Worm (Caenorhabditis elegans): ENCODE data around the gene Y72A10A.1.

DNA sequence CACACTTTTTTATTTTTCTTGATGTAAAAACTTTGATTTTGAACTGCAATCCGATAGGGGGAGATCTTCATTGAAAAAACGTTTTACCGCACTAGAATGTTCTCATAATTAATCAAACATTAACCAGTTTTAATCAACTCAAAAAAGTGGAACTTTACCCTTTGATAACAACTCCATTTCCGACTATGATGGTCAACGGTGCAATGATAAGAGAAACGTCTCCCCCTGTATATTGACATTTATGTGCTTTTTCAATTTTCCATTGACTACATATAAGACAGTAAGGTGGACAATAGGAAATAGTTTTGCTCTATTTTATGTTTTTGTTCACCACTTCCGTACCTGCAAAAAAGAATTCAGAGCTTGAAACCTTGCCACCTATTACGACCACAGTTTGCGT is 39.7 kb downstream of the Y72A10A.1 start:
- TF ChIP-seq ama-1 (optimal IDR thresholded peaks at IDR 0.05) (no peak), ama-1 (GFP tag; optimal IDR thresholded peaks at IDR 0.05) (no peak), F57C9.4 (tag; optimal IDR thresholded peaks at IDR 0.05) (no peak), mes-4 (tag; optimal IDR thresholded peaks at IDR 0.05) (no peak), madf-8 (GFP tag; conservative IDR thresholded peaks at IDR 0.05) (no peak), K12H6.12 (tag; optimal IDR thresholded peaks at IDR 0.05) (no peak), B0019.2 (GFP tag; conservative IDR thresholded peaks at IDR 0.05) (no peak), chd-7 (tag; optimal IDR thresholded peaks at IDR 0.05) (no peak), pha-4 (tag; optimal IDR thresholded peaks at IDR 0.05) (no peak)
